Fruit fly (Drosophila melanogaster): ENCODE measurements around the gene Pgam5.
A peak's percentile ranks its signal among the peaks of the same experiment; 100 is the strongest.

Pgam5 gene

DNA sequence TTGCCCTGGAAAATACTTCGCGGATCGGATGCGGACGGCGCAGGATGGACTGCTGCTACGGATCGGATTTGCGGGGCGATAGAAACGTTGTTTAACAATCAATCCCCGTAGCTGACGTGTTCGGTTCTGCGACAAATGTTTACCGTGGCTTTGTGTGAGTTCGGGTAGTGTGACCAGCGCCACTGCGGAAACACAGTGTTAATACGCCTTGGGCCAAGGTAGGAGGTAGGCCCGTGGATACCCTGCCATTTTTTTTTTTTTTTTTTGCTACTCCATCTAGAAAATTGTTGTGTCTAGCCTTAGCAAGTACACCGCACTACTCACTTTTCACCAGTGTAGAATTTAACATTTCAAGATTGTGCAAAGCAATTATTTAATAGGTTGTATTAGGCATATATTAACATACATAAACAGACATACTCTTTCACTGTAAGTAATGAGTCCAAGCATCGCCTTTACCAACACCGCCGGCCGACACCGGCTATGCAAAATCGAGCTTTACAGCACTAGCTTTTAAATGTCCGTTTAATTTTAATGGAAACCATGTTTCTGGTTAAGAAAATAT lies 11.7 kb downstream of the Pgam5 start, which contains the start of gene deltaCOP (continued):
- TF ChIP-seq CG12942 (GFP tag; optimal IDR thresholded peaks at IDR 0.05) (peak; percentile 86), CG34224 (GFP tag; IDR thresholded peaks at IDR 0.05; ENCODE audit: partially characterized antibody) (peak; percentile 23; the same call in 2 of the 3 replicates), HHEX (GFP tag; optimal IDR thresholded peaks at IDR 0.05) (peak; percentile 74), ftz-f1 (GFP tag; optimal IDR thresholded peaks at IDR 0.05) (peak; percentile 35), CG12155 (GFP tag; optimal IDR thresholded peaks at IDR 0.05) (peak; percentile 90), eve (GFP tag; optimal IDR thresholded peaks at IDR 0.05) (no peak), yki (optimal IDR thresholded peaks at IDR 0.05) (no peak), otp (GFP tag; IDR thresholded peaks at IDR 0.05) (no peak), Chrac-16 (GFP tag; optimal IDR thresholded peaks at IDR 0.05) (peak; percentile 87), CG14050 (GFP tag; IDR thresholded peaks at IDR 0.05) (peak; percentile 71), CG5245 (GFP tag; optimal IDR thresholded peaks at IDR 0.05) (peak; percentile 48), pita (GFP tag; optimal IDR thresholded peaks at IDR 0.05) (no peak), mld (GFP tag; IDR thresholded peaks at IDR 0.05; ENCODE audit: partially characterized antibody) (no peak), CG4282 (GFP tag; optimal IDR thresholded peaks at IDR 0.05) (peak; percentile 87), CG16813 (GFP tag; IDR thresholded peaks at IDR 0.05; ENCODE audit: partially characterized antibody) (no peak), CG10209 (GFP tag; optimal IDR thresholded peaks at IDR 0.05) (peak; percentile 83), caup (GFP tag; optimal IDR thresholded peaks at IDR 0.05; ENCODE audit: severe bottlenecking) (peak; percentile 86), Trl (optimal IDR thresholded peaks at IDR 0.05) (no peak), Trl (GFP tag; optimal IDR thresholded peaks at IDR 0.05) (peak; percentile 87), CG7839 (tag; optimal IDR thresholded peaks at IDR 0.05) (peak; percentile 82), ttk (GFP tag; IDR thresholded peaks at IDR 0.05) (peak; percentile 73), dan (GFP tag; IDR thresholded peaks at IDR 0.05) (no peak), D19A (tag; optimal IDR thresholded peaks at IDR 0.05) (peak; percentile 100), BEAF-32 (GFP tag; optimal IDR thresholded peaks at IDR 0.05) (peak; percentile 32), CG15479 (GFP tag; optimal IDR thresholded peaks at IDR 0.05) (no peak), seq (GFP tag; IDR thresholded peaks at IDR 0.05) (peak; percentile 82), CG15269 (tag; optimal IDR thresholded peaks at IDR 0.05) (peak; percentile 79), onecut (GFP tag; IDR thresholded peaks at IDR 0.05) (peak; percentile 56), zfh2 (GFP tag; optimal IDR thresholded peaks at IDR 0.05) (peak; percentile 94), cato (GFP tag; optimal IDR thresholded peaks at IDR 0.05; ENCODE audit: borderline replicate concordance) (peak; percentile 73), CG5953 (GFP tag; IDR thresholded peaks at IDR 0.05) (peak; percentile 60; the same call in 1 of the 2 replicates), CG4617 (GFP tag; optimal IDR thresholded peaks at IDR 0.05; ENCODE audit: borderline replicate concordance) (peak; percentile 78), CG14441 (GFP tag; IDR thresholded peaks at IDR 0.05) (peak; percentile 75), sima (GFP tag; optimal IDR thresholded peaks at IDR 0.05) (no peak), Atf-2 (GFP tag; optimal IDR thresholded peaks at IDR 0.05) (peak; percentile 88), chn (GFP tag; optimal IDR thresholded peaks at IDR 0.05) (peak; percentile 87), tup (GFP tag; optimal IDR thresholded peaks at IDR 0.05) (peak; percentile 61), CG14710 (tag; optimal IDR thresholded peaks at IDR 0.05) (peak; percentile 64), Hmr (GFP tag; optimal IDR thresholded peaks at IDR 0.05) (peak; percentile 86), CG30431 (GFP tag; optimal IDR thresholded peaks at IDR 0.05) (peak; percentile 46), Ravus (GFP tag; IDR thresholded peaks at IDR 0.05) (peak; percentile 24; the same call in 1 of the 2 replicates), CG12219 (GFP tag; optimal IDR thresholded peaks at IDR 0.05) (no peak), CTCF (GFP tag; optimal IDR thresholded peaks at IDR 0.05) (peak; percentile 36), Tbp (GFP tag; optimal IDR thresholded peaks at IDR 0.05) (no peak), wdn (GFP tag; IDR thresholded peaks at IDR 0.05) (peak; percentile 81), CG10654 (GFP tag; optimal IDR thresholded peaks at IDR 0.05) (peak; percentile 78), CG6654 (GFP tag; optimal IDR thresholded peaks at IDR 0.05) (peak; percentile 32), CG7357 (GFP tag; IDR thresholded peaks at IDR 0.05) (peak; percentile 66; the same call in 2 of the 3 replicates), GATAe (GFP tag; conservative IDR thresholded peaks at IDR 0.05) (no peak; the same call in 1 of the 2 replicates), al (GFP tag; IDR thresholded peaks at IDR 0.05) (peak; percentile 88), CG34376 (GFP tag; optimal IDR thresholded peaks at IDR 0.05) (peak; percentile 76)

Data from whole organism, embryonic.